Worm (Caenorhabditis elegans) whole organism, early embryonic: ENCODE results near the gene vars-1.

Source experiments
- B0310.2 ChIP-seq: sonication (generic microtip); optimal IDR thresholded peaks from 2 replicates; lab custom pipeline; 2016; ENCODE audit warnings: mild to moderate bottlenecking, missing genetic modification characterization, missing compliant biosample characterization
- aly-1 ChIP-seq: sonication (generic microtip); optimal IDR thresholded peaks from 2 replicates; lab custom pipeline; 2016; ENCODE audit warnings: missing genetic modification characterization, missing compliant biosample characterization
- ceh-36 ChIP-seq: sonication (generic microtip); optimal IDR thresholded peaks from 2 replicates; lab custom pipeline; 2016; ENCODE audit warnings: missing genetic modification characterization, inconsistent platforms, missing compliant biosample characterization
- flt-1 ChIP-seq: fragments of 200-800 bp; sonication (Bioruptor generic); IDR thresholded peaks from 2 replicates; pipeline ENCODE4 v1.3.6; 2022; ENCODE audit warnings: missing genetic modification characterization, missing compliant biosample characterization
- hmbx-1 ChIP-seq: sonication (generic microtip); optimal IDR thresholded peaks from 2 replicates; lab custom pipeline; 2016; ENCODE audit warnings: mild to moderate bottlenecking, missing genetic modification characterization, missing compliant biosample characterization
- sea-1 ChIP-seq: fragments of 200-800 bp; sonication (Bioruptor generic); conservative IDR thresholded peaks from 2 replicates; pipeline ENCODE4 v1.3.6; 2022; ENCODE audit warnings: missing genetic modification characterization, missing compliant biosample characterization

Gene vars-1

DNA sequence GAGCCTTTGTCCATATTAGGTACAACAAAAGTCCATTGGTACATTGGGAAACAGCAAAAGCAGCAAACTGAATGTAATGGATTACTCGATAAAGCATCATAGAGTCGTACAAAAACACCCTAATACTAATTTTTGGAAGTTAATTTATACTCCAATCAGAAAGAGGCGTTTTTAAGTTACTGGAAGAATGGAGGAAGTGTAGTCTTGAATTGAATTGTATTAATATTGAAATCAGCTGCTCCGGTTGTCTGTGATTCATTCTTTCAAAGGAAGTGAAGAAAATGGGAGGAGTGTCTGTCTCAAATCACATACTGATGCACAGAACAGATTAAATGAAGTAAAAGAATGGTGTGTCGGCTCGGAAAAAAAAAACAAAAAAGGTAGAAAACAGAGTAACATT lies 50.4 kb downstream of the vars-1 start, which contains the start of gene str-131:
Gene str-131, minus strand, starts transcription at position 101 of the 400 bp plus-strand sequence.
- no peak for TF ChIP-seq flt-1 (GFP tag; lab: Robert Waterston, UW)
- TF ChIP-seq ceh-36 (tag; lab: Kevin White, UChicago): no peak
- TF ChIP-seq aly-1 (tag; lab: Kevin White, UChicago): no peak
- TF ChIP-seq sea-1 (GFP tag; lab: Robert Waterston, UW): no peak
- TF ChIP-seq hmbx-1 (tag; lab: Kevin White, UChicago): no peak
- no peak for TF ChIP-seq B0310.2 (tag; lab: Kevin White, UChicago)
